Fruit fly (Drosophila melanogaster) S2 (cell line): Measurements from ENCODE around the gene siz.

Experiments used
- CG8478 ChIP-seq: fragments of >200 bp; optimal IDR thresholded peaks from 2 replicates; lab custom pipeline; 2018
- CTCF ChIP-seq, 2 experiments: fragments of >200 bp; optimal IDR thresholded peaks; 2 replicates each; lab custom pipeline; 2018

dm6 chr3L:20990231-20990630, 44.1 kb upstream of the siz start:
- TF ChIP-seq CG8478 (lab: Kevin White, UChicago) (no peak), CTCF (optimal IDR thresholded peaks at IDR 0.05; lab: Kevin White, UChicago) (no peak)
